Worm (Caenorhabditis elegans) whole organism, L1 larva: ENCODE measurements around the gene oac-39.

Source experiments
- ceh-82 ChIP-seq, 3 experiments: fragments of 150-350 bp in 1 of 3; sonication (generic microtip) in 2 of 3; optimal IDR thresholded peaks; 2 replicates each; lab custom pipeline; 2014 to 2017; ENCODE audit warnings: missing biosample characterization in 3 of 3, missing genetic modification characterization in 3 of 3
- egl-27 ChIP-seq, 2 experiments: fragments of 150-350 bp in 1 of 2; sonication (generic microtip); optimal IDR thresholded peaks; 3 replicates each; lab custom pipeline; 2017 to 2018; ENCODE audit warnings: missing biosample characterization in 2 of 2, missing genetic modification characterization in 2 of 2, missing genetic modification reagents in 2 of 2
- elt-2 ChIP-seq: sonication (generic microtip); optimal IDR thresholded peaks from 2 replicates; lab custom pipeline; 2016; ENCODE audit warnings: missing genetic modification characterization, mild to moderate bottlenecking, inconsistent platforms, missing compliant biosample characterization, missing genetic modification reagents
- fkh-10 ChIP-seq: sonication (generic microtip); optimal IDR thresholded peaks from 2 replicates; lab custom pipeline; 2017; ENCODE audit warnings: missing biosample characterization, missing genetic modification reagents, missing genetic modification characterization
- fos-1 ChIP-seq: fragments of 150-350 bp; optimal IDR thresholded peaks from 2 replicates; lab custom pipeline; 2014; ENCODE audit warnings: missing biosample characterization, missing genetic modification characterization
- jun-1 ChIP-seq: fragments of 150-350 bp; optimal IDR thresholded peaks from 2 replicates; lab custom pipeline; 2014; ENCODE audit warnings: missing biosample characterization, missing genetic modification reagents, missing genetic modification characterization
- mep-1 ChIP-seq: fragments of 150-350 bp; optimal IDR thresholded peaks from 2 replicates; lab custom pipeline; 2014; ENCODE audit warnings: missing biosample characterization, missing genetic modification characterization
- nhr-237 ChIP-seq: fragments of 150-350 bp; optimal IDR thresholded peaks from 2 replicates; lab custom pipeline; 2014; ENCODE audit warnings: missing biosample characterization, missing genetic modification characterization
- nhr-28 ChIP-seq: fragments of 150-350 bp; optimal IDR thresholded peaks from 2 replicates; lab custom pipeline; 2014; ENCODE audit warnings: missing biosample characterization, missing genetic modification characterization
- nhr-47 ChIP-seq: sonication (generic microtip); optimal IDR thresholded peaks from 2 replicates; lab custom pipeline; 2016; ENCODE audit warnings: mild to moderate bottlenecking, missing genetic modification characterization, moderate library complexity, missing compliant biosample characterization
- nhr-71 ChIP-seq: sonication (generic microtip); optimal IDR thresholded peaks from 2 replicates; lab custom pipeline; 2016; ENCODE audit warnings: mild to moderate bottlenecking, missing genetic modification characterization, moderate library complexity, missing compliant biosample characterization
- pqm-1 ChIP-seq: sonication (generic microtip); optimal IDR thresholded peaks from 3 replicates; lab custom pipeline; 2017; ENCODE audit warnings: missing biosample characterization, missing genetic modification characterization
- skn-1 ChIP-seq: fragments of 150-350 bp; optimal IDR thresholded peaks from 2 replicates; lab custom pipeline; 2014; ENCODE audit warnings: missing biosample characterization, missing genetic modification characterization

ce11 chrV:258730-259129 is 7.2 kb upstream of the oac-39 start, which contains the start of gene nhr-204:
- TF ChIP-seq pqm-1 (tag; lab: Kevin White, UChicago) (no peak), nhr-28 (tag; lab: Kevin White, UChicago) (no peak), jun-1 (no peak), mep-1 (tag; lab: Kevin White, UChicago) (no peak), nhr-47 (no peak), skn-1 (tag; lab: Kevin White, UChicago) (no peak), fos-1 (no peak), nhr-71 (tag; lab: Kevin White, UChicago) (no peak), ceh-82 (tag; optimal IDR thresholded peaks at IDR 0.05; lab: Kevin White, UChicago) (no peak), elt-2 (tag; lab: Kevin White, UChicago) (no peak), egl-27 (tag; optimal IDR thresholded peaks at IDR 0.05; lab: Kevin White, UChicago) (no peak), nhr-237 (tag; lab: Kevin White, UChicago) (no peak), fkh-10 (GFP tag; lab: Kevin White, UChicago) (no peak)
